Fruit fly (Drosophila melanogaster) whole organism, embryonic: ENCODE measurements around the gene stv.
A peak's percentile ranks its signal among the peaks of the same experiment; 100 is the strongest.

Experiments
- Abd-B ChIP-seq: fragments of 200-800 bp; sonication (Bioruptor generic); optimal IDR thresholded peaks from 2 replicates; lab custom pipeline; 2018; ENCODE audit warnings: missing biosample characterization, mild to moderate bottlenecking, missing genetic modification characterization, moderate library complexity
- Atf6 ChIP-seq: fragments of 200-800 bp; sonication (Bioruptor generic); IDR thresholded peaks from 2 replicates; pipeline ENCODE4 v1.3.6; 2022; ENCODE audit warnings: missing biosample characterization, missing genetic modification characterization
- B-H1 ChIP-seq: fragments of 200-800 bp; sonication (Bioruptor generic); IDR thresholded peaks from 3 replicates; pipeline ENCODE4 v1.3.6; 2022; ENCODE audit warnings: missing biosample characterization, missing genetic modification characterization
- CG10147 ChIP-seq: fragments of 200-800 bp; sonication (Bioruptor generic); optimal IDR thresholded peaks from 2 replicates; lab custom pipeline; 2019; ENCODE audit warnings: missing biosample characterization, mild to moderate bottlenecking, missing genetic modification characterization, moderate library complexity
- CG10209 ChIP-seq: fragments of 200-800 bp; sonication (Bioruptor generic); optimal IDR thresholded peaks from 3 replicates; lab custom pipeline; 2017; ENCODE audit warnings: missing biosample characterization, mild to moderate bottlenecking, missing genetic modification characterization, missing genetic modification reagents
- CG10321 ChIP-seq: fragments of 200-800 bp; sonication (Bioruptor generic); IDR thresholded peaks from 2 replicates; pipeline ENCODE4 v1.3.6; 2022; ENCODE audit warnings: missing biosample characterization, missing genetic modification characterization
- CG11085 ChIP-seq: fragments of 200-800 bp; sonication (Bioruptor generic); IDR thresholded peaks from 2 replicates; pipeline ENCODE4 v1.3.6; 2022; ENCODE audit warnings: missing biosample characterization, missing genetic modification characterization
- CG11504 ChIP-seq: fragments of 200-800 bp; sonication (Bioruptor generic); optimal IDR thresholded peaks from 3 replicates; lab custom pipeline; 2019; ENCODE audit warnings: missing biosample characterization, mild to moderate bottlenecking, missing genetic modification characterization, moderate library complexity
- CG11695 ChIP-seq: fragments of 200-800 bp; sonication (Bioruptor generic); IDR thresholded peaks from 3 replicates; pipeline ENCODE4 v1.3.6; 2022; ENCODE audit warnings: missing biosample characterization, missing genetic modification characterization
- CG12104 ChIP-seq: fragments of 200-800 bp; sonication (Bioruptor generic); optimal IDR thresholded peaks from 3 replicates; lab custom pipeline; 2016; ENCODE audit warnings: missing biosample characterization, missing genetic modification characterization
- CG12391 ChIP-seq: fragments of 200-800 bp; sonication (Bioruptor generic); optimal IDR thresholded peaks from 3 replicates; lab custom pipeline; 2018; ENCODE audit warnings: missing biosample characterization, mild to moderate bottlenecking, missing genetic modification characterization, moderate library complexity
- CG13424 ChIP-seq: fragments of 200-800 bp; sonication (Bioruptor generic); optimal IDR thresholded peaks from 2 replicates; lab custom pipeline; 2019; ENCODE audit warnings: missing biosample characterization, mild to moderate bottlenecking, missing genetic modification characterization, moderate library complexity
- CG13624 ChIP-seq: fragments of 200-800 bp; sonication (Bioruptor generic); optimal IDR thresholded peaks from 2 replicates; lab custom pipeline; 2016; ENCODE audit warnings: missing biosample characterization, missing genetic modification characterization
- CG14965 ChIP-seq: fragments of 200-800 bp; sonication (Bioruptor generic); optimal IDR thresholded peaks from 2 replicates; lab custom pipeline; 2016; ENCODE audit warnings: missing biosample characterization, missing genetic modification characterization, borderline replicate concordance
- CG15601 ChIP-seq: fragments of 200-800 bp; sonication (Bioruptor generic); optimal IDR thresholded peaks from 3 replicates; lab custom pipeline; 2019; ENCODE audit warnings: missing biosample characterization, mild to moderate bottlenecking, missing genetic modification characterization, moderate library complexity
- CG17186 ChIP-seq: fragments of 200-800 bp; sonication (Bioruptor generic); optimal IDR thresholded peaks from 3 replicates; lab custom pipeline; 2017; ENCODE audit warnings: missing biosample characterization, missing genetic modification reagents, missing genetic modification characterization
- CG17612 ChIP-seq: fragments of 200-800 bp; sonication (Bioruptor generic); IDR thresholded peaks from 2 replicates; pipeline ENCODE4 v1.3.6; 2022; ENCODE audit warnings: missing biosample characterization, missing genetic modification characterization
- CG3281 ChIP-seq: fragments of 200-800 bp; sonication (Bioruptor generic); optimal IDR thresholded peaks from 3 replicates; lab custom pipeline; 2017; ENCODE audit warnings: missing biosample characterization, mild to moderate bottlenecking, missing genetic modification characterization
- CG34422 ChIP-seq: fragments of 200-800 bp; sonication (Bioruptor generic); IDR thresholded peaks from 3 replicates; pipeline ENCODE4 v1.3.6; 2022; ENCODE audit warnings: missing biosample characterization, missing genetic modification characterization
- CG43689 ChIP-seq: fragments of 200-800 bp; sonication (Bioruptor generic); IDR thresholded peaks from 2 replicates; pipeline ENCODE4 v1.3.6; 2022; ENCODE audit warnings: missing biosample characterization, missing genetic modification characterization
- CG6689 ChIP-seq: fragments of 200-800 bp; sonication (Bioruptor generic); IDR thresholded peaks from 2 replicates; pipeline ENCODE4 v1.3.6; 2022; ENCODE audit warnings: missing biosample characterization, missing genetic modification characterization
- CG6813 ChIP-seq: fragments of 200-800 bp; sonication (Bioruptor generic); optimal IDR thresholded peaks from 2 replicates; lab custom pipeline; 2017; ENCODE audit warnings: missing biosample characterization, missing genetic modification characterization, mild to moderate bottlenecking, moderate library complexity, missing genetic modification reagents
- CG7357 ChIP-seq: fragments of 200-800 bp; sonication (Bioruptor generic); IDR thresholded peaks from 3 replicates; pipeline ENCODE4 v1.3.6; 2022; ENCODE audit warnings: missing biosample characterization, missing genetic modification characterization
- Dll ChIP-seq: fragments of 200-800 bp; sonication (Bioruptor generic); IDR thresholded peaks from 4 replicates; pipeline ENCODE4 v1.3.6; 2022; ENCODE audit warnings: missing biosample characterization, missing genetic modification characterization; ENCODE audit not compliant: partially characterized antibody
- Ets65A ChIP-seq: fragments of 200-800 bp; sonication (Bioruptor generic); peaks from one replicate; lab custom pipeline; 2016; ENCODE audit warnings: missing biosample characterization, missing genetic modification characterization
- Ets97D ChIP-seq: fragments of 200-800 bp; sonication (Bioruptor generic); optimal IDR thresholded peaks from 3 replicates; lab custom pipeline; 2016; ENCODE audit warnings: missing biosample characterization, missing genetic modification characterization
- Hand ChIP-seq: fragments of 200-800 bp; sonication (Bioruptor generic); optimal IDR thresholded peaks from 2 replicates; lab custom pipeline; 2017; ENCODE audit warnings: mild to moderate bottlenecking, missing biosample characterization, missing genetic modification reagents, missing genetic modification characterization
- Mes4 ChIP-seq: fragments of 200-800 bp; sonication (Bioruptor generic); optimal IDR thresholded peaks from 2 replicates; lab custom pipeline; 2016; ENCODE audit warnings: missing biosample characterization, missing genetic modification characterization
- Myb ChIP-seq: fragments of 200-800 bp; sonication (Bioruptor generic); optimal IDR thresholded peaks from 2 replicates; lab custom pipeline; 2016; ENCODE audit warnings: missing biosample characterization, missing genetic modification characterization
- Opbp ChIP-seq: fragments of 200-800 bp; sonication (Bioruptor generic); IDR thresholded peaks from 3 replicates; pipeline ENCODE4 v1.3.6; 2022; ENCODE audit warnings: missing biosample characterization, missing genetic modification characterization; ENCODE audit not compliant: partially characterized antibody
- Optix ChIP-seq: fragments of 200-800 bp; sonication (Bioruptor generic); IDR thresholded peaks from 3 replicates; pipeline ENCODE4 v1.3.6; 2022; ENCODE audit warnings: missing biosample characterization, missing genetic modification characterization
- Side ChIP-seq: fragments of 200-800 bp; sonication (Bioruptor generic); optimal IDR thresholded peaks from 2 replicates; lab custom pipeline; 2016; ENCODE audit warnings: missing biosample characterization, missing genetic modification characterization
- Sry-β ChIP-seq: fragments of 200-800 bp; sonication (Bioruptor generic); optimal IDR thresholded peaks from 2 replicates; lab custom pipeline; 2018; ENCODE audit warnings: missing biosample characterization, mild to moderate bottlenecking, missing genetic modification characterization, moderate library complexity
- Vsx1 ChIP-seq: fragments of 200-800 bp; sonication (Bioruptor generic); optimal IDR thresholded peaks from 2 replicates; lab custom pipeline; 2017; ENCODE audit warnings: missing biosample characterization, mild to moderate bottlenecking, missing genetic modification characterization, missing genetic modification reagents
- bcd ChIP-seq: fragments of 200-800 bp; sonication (Bioruptor generic); optimal IDR thresholded peaks from 2 replicates; lab custom pipeline; 2017; ENCODE audit warnings: missing biosample characterization, mild to moderate bottlenecking, missing genetic modification characterization
- bigmax ChIP-seq: fragments of 200-800 bp; sonication (Bioruptor generic); optimal IDR thresholded peaks from 2 replicates; lab custom pipeline; 2018; ENCODE audit warnings: missing biosample characterization, mild to moderate bottlenecking, missing genetic modification characterization
- cad ChIP-seq: fragments of >200 bp; optimal IDR thresholded peaks from 2 replicates; lab custom pipeline; 2017; ENCODE audit warnings: missing biosample characterization, missing genetic modification characterization
- chn ChIP-seq: fragments of 200-800 bp; sonication (Bioruptor generic); optimal IDR thresholded peaks from 2 replicates; lab custom pipeline; 2016; ENCODE audit warnings: missing biosample characterization, missing genetic modification characterization
- ci ChIP-seq: fragments of 200-800 bp; sonication (Bioruptor generic); IDR thresholded peaks from 3 replicates; pipeline ENCODE4 v1.3.6; 2022; ENCODE audit warnings: missing biosample characterization, missing genetic modification characterization
- dati ChIP-seq: fragments of 200-800 bp; sonication (Bioruptor generic); IDR thresholded peaks from 2 replicates; pipeline ENCODE4 v1.3.6; 2022; ENCODE audit warnings: missing biosample characterization, missing genetic modification characterization
- dm ChIP-seq: fragments of 200-800 bp; sonication (Bioruptor generic); optimal IDR thresholded peaks from 3 replicates; lab custom pipeline; 2016; ENCODE audit warnings: missing biosample characterization, missing genetic modification characterization
- dpn ChIP-seq, 2 experiments: fragments of 200-800 bp; sonication (Bioruptor generic); optimal IDR thresholded peaks; 3 replicates each; lab custom pipeline; 2016; ENCODE audit warnings: missing biosample characterization in 2 of 2, missing genetic modification characterization in 2 of 2
- fd102C ChIP-seq: fragments of 200-800 bp; sonication (Bioruptor generic); optimal IDR thresholded peaks from 2 replicates; lab custom pipeline; 2018; ENCODE audit warnings: missing biosample characterization, mild to moderate bottlenecking, missing genetic modification characterization, moderate library complexity
- knrl ChIP-seq: fragments of 200-800 bp; sonication (Bioruptor generic); IDR thresholded peaks from 3 replicates; pipeline ENCODE4 v1.3.6; 2022; ENCODE audit warnings: missing biosample characterization, missing genetic modification characterization; ENCODE audit not compliant: partially characterized antibody
- lmd ChIP-seq: fragments of 200-800 bp; sonication (Bioruptor generic); IDR thresholded peaks from 2 replicates; pipeline ENCODE4 v1.3.6; 2022; ENCODE audit warnings: missing biosample characterization, missing genetic modification characterization
- luna ChIP-seq: fragments of 200-800 bp; sonication (Bioruptor generic); optimal IDR thresholded peaks from 2 replicates; lab custom pipeline; 2016; ENCODE audit warnings: missing biosample characterization, missing genetic modification characterization
- mam ChIP-seq: fragments of 200-800 bp; sonication (Bioruptor generic); optimal IDR thresholded peaks from 3 replicates; lab custom pipeline; 2016; ENCODE audit warnings: missing biosample characterization, missing genetic modification characterization
- nau ChIP-seq: fragments of 200-800 bp; sonication (Bioruptor generic); optimal IDR thresholded peaks from 3 replicates; lab custom pipeline; 2017; ENCODE audit warnings: missing biosample characterization, mild to moderate bottlenecking, missing genetic modification characterization, missing genetic modification reagents
- org-1 ChIP-seq: fragments of 200-800 bp; sonication (Bioruptor generic); optimal IDR thresholded peaks from 2 replicates; lab custom pipeline; 2017; ENCODE audit warnings: missing biosample characterization, missing genetic modification characterization
- repo ChIP-seq: fragments of 200-800 bp; sonication (Bioruptor generic); optimal IDR thresholded peaks from 2 replicates; lab custom pipeline; 2016; ENCODE audit warnings: missing biosample characterization, missing genetic modification characterization
- vfl ChIP-seq: fragments of 200-800 bp; sonication (Bioruptor generic); optimal IDR thresholded peaks from 2 replicates; lab custom pipeline; 2016; ENCODE audit warnings: missing biosample characterization, missing genetic modification characterization

stv gene

dm6 chr3L:13513112-13513538 lies 35.8 kb downstream of the stv start, which contains the start of the genes Vps36 and Liprin-beta (continued):
- TF ChIP-seq Mes4 (peak; percentile 69), Ets97D (GFP tag; lab: Kevin White, UChicago) (peak; percentile 87), mam (peak; percentile 97), Side (GFP tag; lab: Kevin White, UChicago) (peak; percentile 88), vfl (GFP tag; lab: Kevin White, UChicago) (peak; percentile 85), CG43689 (peak; percentile 72), CG11504 (tag; lab: Kevin White, UChicago) (no peak), dpn (GFP tag; optimal IDR thresholded peaks at IDR 0.05; lab: Kevin White, UChicago) (peak; percentile 92 to 94), CG11695 (peak; percentile 69; the same call in 2 of the 3 replicates), Opbp (GFP tag; lab: Robert Waterston, UW) (peak; percentile 90; the same call in 2 of the 3 replicates), Hand (GFP tag; lab: Kevin White, UChicago) (peak; percentile 17), Ets65A (peak; percentile 99), ci (GFP tag; lab: Robert Waterston, UW) (peak; percentile 83), CG17186 (GFP tag; lab: Kevin White, UChicago) (peak; percentile 91), chn (GFP tag; lab: Kevin White, UChicago) (peak; percentile 91), lmd (GFP tag; lab: Robert Waterston, UW) (peak; percentile 94), B-H1 (peak; percentile 76), bigmax (no peak), org-1 (GFP tag; lab: Kevin White, UChicago) (peak; percentile 5), luna (GFP tag; lab: Kevin White, UChicago) (peak; percentile 85), cad (GFP tag; lab: Kevin White, UChicago) (no peak), dm (GFP tag; lab: Kevin White, UChicago) (peak; percentile 86), Abd-B (GFP tag; lab: Kevin White, UChicago) (peak; percentile 91), fd102C (GFP tag; lab: Kevin White, UChicago) (no peak), dati (GFP tag; lab: Robert Waterston, UW) (peak; percentile 46; the same call in 1 of the 2 replicates), CG7357 (GFP tag; lab: Robert Waterston, UW) (peak; percentile 77; the same call in 1 of the 3 replicates), Vsx1 (GFP tag; lab: Kevin White, UChicago) (no peak), nau (GFP tag; lab: Kevin White, UChicago) (no peak), CG13624 (GFP tag; lab: Kevin White, UChicago) (peak; percentile 93), CG15601 (no peak), knrl (GFP tag; lab: Robert Waterston, UW) (peak; percentile 99), CG6813 (GFP tag; lab: Kevin White, UChicago) (peak; percentile 11), CG3281 (no peak), CG10209 (GFP tag; lab: Kevin White, UChicago) (peak; percentile 79), Atf6 (GFP tag; lab: Robert Waterston, UW) (peak; percentile 81), Optix (GFP tag; lab: Robert Waterston, UW) (peak; percentile 68; the same call in 2 of the 3 replicates), CG11085 (GFP tag; lab: Robert Waterston, UW) (peak; percentile 85), CG14965 (peak; percentile 19), CG17612 (GFP tag; lab: Robert Waterston, UW) (peak; percentile 65), Sry-β (GFP tag; lab: Kevin White, UChicago) (no peak), CG34422 (peak; percentile 90), CG13424 (tag; lab: Kevin White, UChicago) (peak; percentile 88), repo (GFP tag; lab: Kevin White, UChicago) (peak; percentile 74), CG12104 (GFP tag; lab: Kevin White, UChicago) (peak; percentile 61), CG12391 (tag; lab: Kevin White, UChicago) (peak; percentile 92), CG10321 (GFP tag; lab: Robert Waterston, UW) (0 out of 2 replicates have a peak, but pooled peaks have one; percentile 51), CG6689 (GFP tag; lab: Robert Waterston, UW) (peak; percentile 87), Myb (GFP tag; lab: Kevin White, UChicago) (peak; percentile 72), CG10147 (GFP tag; lab: Kevin White, UChicago) (peak; percentile 76), Dll (GFP tag; lab: Robert Waterston, UW) (peak; percentile 99), bcd (GFP tag; lab: Kevin White, UChicago) (peak; percentile 88)
